Worm (Caenorhabditis elegans) whole organism, mixed stage, embryonic: Measurements from ENCODE around the gene nlp-64.
"Not testable (repeated sequence)": the region's sequence is repeated elsewhere in the genome, so short reads cannot be mapped to it uniquely, and the experiment has no call there.

Source experiments
- M03D4.4 ChIP-seq: sonication (generic microtip); optimal IDR thresholded peaks from 2 replicates; lab custom pipeline; 2017; ENCODE audit warnings: mild to moderate bottlenecking, missing genetic modification characterization, missing compliant biosample characterization
- bed-3 ChIP-seq: fragments of 200-800 bp; sonication (Bioruptor generic); optimal IDR thresholded peaks from 3 replicates; lab custom pipeline; 2018; ENCODE audit warnings: mild to moderate bottlenecking, missing genetic modification characterization, moderate library complexity, missing compliant biosample characterization
- blmp-1 ChIP-seq: fragments of 150-350 bp; optimal IDR thresholded peaks from 2 replicates; lab custom pipeline; 2014; ENCODE audit warnings: missing biosample characterization, missing genetic modification characterization
- ceh-39 ChIP-seq: fragments of 150-350 bp; optimal IDR thresholded peaks from 2 replicates; lab custom pipeline; 2014; ENCODE audit warnings: missing biosample characterization, missing genetic modification characterization
- ceh-43 ChIP-seq: fragments of 200-800 bp; sonication (Bioruptor generic); optimal IDR thresholded peaks from 2 replicates; lab custom pipeline; 2018; ENCODE audit warnings: mild to moderate bottlenecking, missing genetic modification characterization, moderate library complexity, missing compliant biosample characterization
- ceh-83 ChIP-seq: fragments of 200-800 bp; sonication (Bioruptor generic); optimal IDR thresholded peaks from 2 replicates; lab custom pipeline; 2018; ENCODE audit warnings: mild to moderate bottlenecking, missing genetic modification characterization, missing compliant biosample characterization
- ces-1 ChIP-seq: fragments of 150-350 bp; optimal IDR thresholded peaks from 2 replicates; lab custom pipeline; 2014; ENCODE audit warnings: missing biosample characterization, missing genetic modification reagents, missing genetic modification characterization
- cnd-1 ChIP-seq: fragments of 200-800 bp; sonication (Bioruptor generic); optimal IDR thresholded peaks from 2 replicates; lab custom pipeline; 2018; ENCODE audit warnings: mild to moderate bottlenecking, missing genetic modification characterization, missing compliant biosample characterization
- drap-1 ChIP-seq: fragments of 200-800 bp; sonication (Bioruptor generic); optimal IDR thresholded peaks from 3 replicates; lab custom pipeline; 2018; ENCODE audit warnings: mild to moderate bottlenecking, missing genetic modification characterization, missing compliant biosample characterization
- elt-3 ChIP-seq: fragments of 150-350 bp; optimal IDR thresholded peaks from 2 replicates; lab custom pipeline; 2014; ENCODE audit warnings: missing biosample characterization, missing genetic modification characterization
- flh-1 ChIP-seq: fragments of 200-800 bp; sonication (Bioruptor generic); optimal IDR thresholded peaks from 2 replicates; lab custom pipeline; 2018; ENCODE audit warnings: mild to moderate bottlenecking, missing genetic modification characterization, moderate library complexity, missing compliant biosample characterization
- ham-2 ChIP-seq: fragments of 200-800 bp; sonication (Bioruptor generic); optimal IDR thresholded peaks from 2 replicates; lab custom pipeline; 2018; ENCODE audit warnings: mild to moderate bottlenecking, missing genetic modification characterization, missing compliant biosample characterization
- hlh-1 ChIP-seq: fragments of 150-350 bp; optimal IDR thresholded peaks from 2 replicates; lab custom pipeline; 2014; ENCODE audit warnings: missing biosample characterization, missing genetic modification reagents, missing genetic modification characterization
- lin-13 ChIP-seq: fragments of 150-350 bp; optimal IDR thresholded peaks from 2 replicates; lab custom pipeline; 2014; ENCODE audit warnings: missing biosample characterization, missing genetic modification characterization
- lin-32 ChIP-seq: fragments of 200-800 bp; sonication (Bioruptor generic); optimal IDR thresholded peaks from 2 replicates; lab custom pipeline; 2018; ENCODE audit warnings: mild to moderate bottlenecking, missing genetic modification characterization, missing compliant biosample characterization
- lsy-2 ChIP-seq: fragments of 150-350 bp; optimal IDR thresholded peaks from 2 replicates; lab custom pipeline; 2014; ENCODE audit warnings: missing biosample characterization, missing genetic modification characterization
- mab-5 ChIP-seq: fragments of 150-350 bp; optimal IDR thresholded peaks from 2 replicates; lab custom pipeline; 2014; ENCODE audit warnings: missing biosample characterization, missing genetic modification characterization
- mep-1 ChIP-seq: fragments of 150-350 bp; optimal IDR thresholded peaks from 2 replicates; lab custom pipeline; 2017; ENCODE audit warnings: missing biosample characterization, missing genetic modification reagents, missing genetic modification characterization, inconsistent platforms
- mls-2 ChIP-seq: sonication (generic microtip); optimal IDR thresholded peaks from 2 replicates; lab custom pipeline; 2016; ENCODE audit warnings: mild to moderate bottlenecking, missing genetic modification characterization, moderate library complexity, missing compliant biosample characterization
- nhr-12 ChIP-seq: fragments of 150-350 bp; optimal IDR thresholded peaks from 2 replicates; lab custom pipeline; 2014; ENCODE audit warnings: missing biosample characterization, missing genetic modification characterization
- nhr-2 ChIP-seq: fragments of 150-350 bp; optimal IDR thresholded peaks from 2 replicates; lab custom pipeline; 2014; ENCODE audit warnings: missing biosample characterization, missing genetic modification characterization
- nhr-237 ChIP-seq: fragments of 150-350 bp; optimal IDR thresholded peaks from 2 replicates; lab custom pipeline; 2014; ENCODE audit warnings: missing biosample characterization, missing genetic modification characterization
- nhr-28 ChIP-seq: fragments of 150-350 bp; optimal IDR thresholded peaks from 2 replicates; lab custom pipeline; 2014; ENCODE audit warnings: missing biosample characterization, missing genetic modification characterization
- nhr-76 ChIP-seq: sonication (generic microtip); optimal IDR thresholded peaks from 2 replicates; lab custom pipeline; 2017; ENCODE audit warnings: missing biosample characterization, missing genetic modification characterization
- pha-4 ChIP-seq: fragments of 150-350 bp; optimal IDR thresholded peaks from 2 replicates; lab custom pipeline; 2018; ENCODE audit warnings: missing biosample characterization, missing genetic modification reagents, missing genetic modification characterization
- sem-2 ChIP-seq: fragments of 200-800 bp; sonication (Bioruptor generic); optimal IDR thresholded peaks from 2 replicates; lab custom pipeline; 2018; ENCODE audit warnings: mild to moderate bottlenecking, missing genetic modification characterization, missing compliant biosample characterization
- sptf-1 ChIP-seq: sonication (generic microtip); optimal IDR thresholded peaks from 2 replicates; lab custom pipeline; 2017; ENCODE audit warnings: mild to moderate bottlenecking, missing genetic modification characterization, moderate library complexity, missing compliant biosample characterization
- tbx-8 ChIP-seq: fragments of 200-800 bp; sonication (Bioruptor generic); optimal IDR thresholded peaks from 2 replicates; lab custom pipeline; 2018; ENCODE audit warnings: mild to moderate bottlenecking, missing genetic modification characterization, moderate library complexity, missing compliant biosample characterization
- unc-120 ChIP-seq: sonication (generic microtip); optimal IDR thresholded peaks from 2 replicates; lab custom pipeline; 2017; ENCODE audit warnings: missing genetic modification characterization, missing compliant biosample characterization; ENCODE audit not compliant: poor library complexity, severe bottlenecking
- unc-39 ChIP-seq: fragments of 150-350 bp; optimal IDR thresholded peaks from 2 replicates; lab custom pipeline; 2014; ENCODE audit warnings: missing biosample characterization, missing genetic modification characterization

Gene nlp-64

ce11 chrX:325597-326161 is 14.6 kb upstream of the nlp-64 start, which contains the start of gene M02E1.1:
TSS of gene M02E1.1 (plus strand) at chrX:326111.
- TF ChIP-seq ceh-83 (peak; percentile 36), ceh-39 (peak; percentile 21), elt-3 (tag; lab: Kevin White, UChicago) (no peak), unc-120 (tag; lab: Kevin White, UChicago) (peak; percentile 16), tbx-8 (GFP tag; lab: Kevin White, UChicago) (no peak), nhr-237 (tag; lab: Kevin White, UChicago) (peak; percentile 31), mep-1 (tag; lab: Kevin White, UChicago) (peak; percentile 69), cnd-1 (tag; lab: Kevin White, UChicago) (no peak), drap-1 (GFP tag; lab: Kevin White, UChicago) (no peak), sptf-1 (tag; lab: Kevin White, UChicago) (peak; percentile 33)

DNA sequence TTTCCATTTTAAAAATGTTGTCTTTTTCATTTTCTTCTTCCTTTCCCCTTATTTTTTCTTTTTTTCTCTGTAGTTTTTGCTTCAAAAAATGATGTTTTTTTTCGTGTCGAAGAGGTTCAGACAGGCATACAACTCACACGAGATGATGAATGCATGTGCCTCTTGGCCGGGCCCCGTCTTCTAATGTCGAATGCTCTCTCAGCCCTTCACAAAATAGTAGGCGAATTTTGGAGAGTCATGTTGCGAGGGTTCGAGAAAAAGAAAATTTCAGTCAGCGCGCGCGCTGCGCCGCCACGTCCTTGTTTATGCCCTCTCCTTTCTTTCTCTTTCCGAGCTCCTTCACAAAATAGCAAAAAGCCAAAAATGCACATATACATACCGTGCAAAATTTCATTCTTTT is 12.9 kb upstream of the nlp-64 start:
- TF ChIP-seq blmp-1 (tag; lab: Kevin White, UChicago), result no peak
- no peak for TF ChIP-seq tbx-8 (GFP tag; lab: Kevin White, UChicago)
- TF ChIP-seq nhr-12 (tag; lab: Kevin White, UChicago), result no peak
- no peak for TF ChIP-seq M03D4.4 (tag; lab: Kevin White, UChicago)
- no peak for TF ChIP-seq nhr-237 (tag; lab: Kevin White, UChicago)
- TF ChIP-seq nhr-2 (tag; lab: Kevin White, UChicago), result no peak
- TF ChIP-seq cnd-1 (tag; lab: Kevin White, UChicago), result no peak
- TF ChIP-seq bed-3, result no peak
- peak; percentile 26 for TF ChIP-seq ces-1
- peak; percentile 36 for TF ChIP-seq unc-120 (tag; lab: Kevin White, UChicago)
- no peak for TF ChIP-seq elt-3 (tag; lab: Kevin White, UChicago)
- TF ChIP-seq nhr-28 (tag; lab: Kevin White, UChicago), result no peak

DNA sequence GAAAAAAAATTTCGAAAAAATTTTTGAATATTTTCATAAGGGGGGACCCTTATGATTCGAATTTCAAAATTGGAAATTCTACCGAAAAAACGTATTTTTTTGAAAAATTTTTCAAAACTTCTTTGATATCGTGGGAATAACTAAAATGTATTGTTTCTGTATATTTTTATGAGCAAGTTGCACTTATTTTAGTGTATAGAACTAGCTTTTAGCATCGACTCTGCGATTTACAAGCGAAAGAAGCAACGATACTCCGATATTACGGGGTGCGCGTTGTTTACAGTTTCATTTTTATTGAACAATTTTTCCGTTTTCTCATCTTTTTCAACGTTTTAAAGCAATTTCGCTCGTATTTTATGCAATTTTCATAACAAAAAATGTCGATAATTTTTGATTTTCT is 11.1 kb upstream of the nlp-64 start, which contains the start of gene M02E1.3:
Gene M02E1.3, plus strand, starts transcription at position 301 of the 400 bp plus-strand sequence.
- not testable (repeated sequence) for TF ChIP-seq lsy-2 (tag; lab: Kevin White, UChicago); flh-1 (GFP tag; lab: Kevin White, UChicago); mls-2 (tag; lab: Kevin White, UChicago)

DNA sequence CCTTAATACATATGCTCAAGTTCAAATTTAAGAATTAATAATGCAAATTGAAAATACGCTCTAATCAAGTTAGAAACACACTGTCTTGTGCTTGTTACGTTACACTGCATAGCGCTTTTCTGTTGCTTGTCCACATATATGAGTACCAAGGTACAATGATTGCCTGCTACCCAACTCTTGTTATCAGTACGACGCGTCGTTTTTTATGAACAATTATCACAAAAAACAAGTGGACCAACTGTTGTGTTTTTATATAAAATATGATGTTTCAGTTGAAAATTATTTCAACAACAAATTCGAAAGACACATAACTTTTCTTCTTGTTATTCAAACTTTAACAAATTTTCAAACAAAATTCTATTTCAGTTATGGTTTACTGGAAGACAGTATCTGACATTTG is 1.8 kb upstream of the nlp-64 start, which contains the start of gene M02E1.4:
Gene M02E1.4, plus strand, starts transcription at position 367 of the 400 bp plus-strand sequence.
- TF ChIP-seq lin-32 (GFP tag; lab: Kevin White, UChicago) (no peak), unc-39 (tag; lab: Kevin White, UChicago) (no peak), ham-2 (GFP tag; lab: Kevin White, UChicago) (no peak), ceh-39 (no peak), flh-1 (GFP tag; lab: Kevin White, UChicago) (no peak), bed-3 (no peak), ceh-43 (no peak), nhr-76 (tag; lab: Kevin White, UChicago) (no peak), lin-13 (tag; lab: Kevin White, UChicago) (no peak), cnd-1 (tag; lab: Kevin White, UChicago) (no peak), unc-120 (tag; lab: Kevin White, UChicago) (no peak), hlh-1 (tag; lab: Kevin White, UChicago) (no peak), M03D4.4 (tag; lab: Kevin White, UChicago) (no peak), mab-5 (tag; lab: Kevin White, UChicago) (no peak), tbx-8 (GFP tag; lab: Kevin White, UChicago) (no peak), pha-4 (tag; lab: Kevin White, UChicago) (no peak), sem-2 (GFP tag; lab: Kevin White, UChicago) (no peak), ceh-83 (no peak), elt-3 (tag; lab: Kevin White, UChicago) (no peak)

DNA sequence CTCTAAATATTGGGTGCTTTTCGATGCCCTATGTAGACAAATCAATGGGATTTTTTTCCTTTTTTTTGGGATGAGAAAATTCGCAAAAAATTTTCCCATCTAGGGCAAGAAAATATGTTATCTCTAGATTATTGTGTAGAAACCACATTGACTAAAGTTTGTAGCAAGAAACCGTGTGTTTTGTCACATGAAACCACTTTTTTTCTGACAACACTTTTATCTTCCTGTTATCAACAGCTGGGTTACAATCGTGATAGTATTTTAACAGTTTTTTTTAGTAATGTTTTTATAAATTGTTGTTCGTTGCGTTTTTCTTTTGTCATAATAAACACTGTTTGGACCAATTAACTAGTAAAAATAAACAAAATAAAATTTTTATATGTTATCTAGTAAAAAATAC is 1.1 kb upstream of the nlp-64 start:
- no peak for TF ChIP-seq nhr-12 (tag; lab: Kevin White, UChicago)
